Worm (Caenorhabditis elegans): ENCODE data around the gene nhr-17.

DNA sequence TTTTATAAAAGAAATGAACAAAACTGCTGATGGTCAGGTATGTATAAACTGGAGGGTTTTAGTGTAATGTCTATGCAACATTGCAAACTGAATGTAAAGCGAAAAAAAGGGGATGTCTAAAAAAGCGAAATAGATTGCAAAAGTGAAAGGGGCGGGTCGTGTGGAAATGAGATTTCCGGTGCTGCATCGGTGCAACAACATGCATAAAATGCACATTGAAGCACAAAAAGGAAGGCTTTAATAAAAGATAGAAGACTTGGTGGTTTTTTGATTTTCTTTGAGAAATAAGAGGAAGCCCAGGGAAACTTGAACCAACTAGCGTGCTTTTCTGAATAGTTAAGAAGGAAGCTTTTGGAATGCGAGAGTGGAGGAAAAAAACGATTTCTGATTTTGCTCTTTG, 35.0 kb downstream of the nhr-17 start:
- no peak for TF ChIP-seq atf-7 (tag; optimal IDR thresholded peaks at IDR 0.05)
- TF ChIP-seq snpc-4 (GFP tag; optimal IDR thresholded peaks at IDR 0.05): no peak
- no peak for TF ChIP-seq snpc-4 (tag; optimal IDR thresholded peaks at IDR 0.05)
- TF ChIP-seq ama-1 (optimal IDR thresholded peaks at IDR 0.05): no peak
- TF ChIP-seq ama-1 (GFP tag; optimal IDR thresholded peaks at IDR 0.05): no peak
- no peak for TF ChIP-seq bed-2 (GFP tag; IDR thresholded peaks at IDR 0.05)
- no peak for TF ChIP-seq pha-4 (tag; optimal IDR thresholded peaks at IDR 0.05)
- no peak for TF ChIP-seq Y67H2A.10 (GFP tag; conservative IDR thresholded peaks at IDR 0.05)
- TF ChIP-seq F37B4.10 (GFP tag; IDR thresholded peaks at IDR 0.05): no peak
- no peak for TF ChIP-seq K11D2.4 (GFP tag; IDR thresholded peaks at IDR 0.05)

Data from whole organism, young adult.